Fruit fly (Drosophila melanogaster): ENCODE data around the gene mira.

The mira gene

DNA sequence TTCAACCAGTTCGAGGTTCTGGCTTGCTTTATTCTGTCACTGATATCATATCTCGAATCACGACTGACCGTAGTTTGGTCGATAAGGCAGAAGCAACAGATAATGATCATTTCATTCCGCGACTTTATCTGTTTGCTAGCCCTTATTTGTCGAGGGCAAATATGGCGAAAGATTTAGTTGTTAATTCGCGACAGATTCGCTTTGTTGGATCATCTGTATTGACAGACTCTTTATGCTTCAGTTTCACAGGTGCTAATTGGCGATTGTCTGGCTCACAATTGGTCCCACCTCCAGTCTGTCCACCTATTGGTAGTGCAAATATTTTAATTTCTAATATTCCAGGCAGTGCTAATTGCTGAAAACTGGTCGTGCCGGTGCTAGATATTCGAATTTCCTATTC, 10.6 kb downstream of the mira start (continued):
- TF ChIP-seq CG13123 (GFP tag; optimal IDR thresholded peaks at IDR 0.05) (no peak), CG1233 (GFP tag; optimal IDR thresholded peaks at IDR 0.05) (no peak), CG14667 (GFP tag; IDR thresholded peaks at IDR 0.05) (no peak), CG31388 (GFP tag; optimal IDR thresholded peaks at IDR 0.05) (no peak), mld (GFP tag; IDR thresholded peaks at IDR 0.05; ENCODE audit: partially characterized antibody) (no peak), pfk (GFP tag; optimal IDR thresholded peaks at IDR 0.05) (no peak), tap (tag; optimal IDR thresholded peaks at IDR 0.05) (no peak), esg (GFP tag; conservative IDR thresholded peaks at IDR 0.05) (no peak), hbn (GFP tag; IDR thresholded peaks at IDR 0.05; ENCODE audit: partially characterized antibody) (no peak), Sry-β (GFP tag; optimal IDR thresholded peaks at IDR 0.05) (no peak), CG34422 (GFP tag; IDR thresholded peaks at IDR 0.05) (no peak), Hr51 (GFP tag; optimal IDR thresholded peaks at IDR 0.05) (no peak), btn (GFP tag; optimal IDR thresholded peaks at IDR 0.05) (no peak), yki (optimal IDR thresholded peaks at IDR 0.05) (no peak), CG7556 (GFP tag; optimal IDR thresholded peaks at IDR 0.05) (no peak), ara (GFP tag; IDR thresholded peaks at IDR 0.05) (no peak), CG8281 (tag; optimal IDR thresholded peaks at IDR 0.05) (no peak), oc (tag; optimal IDR thresholded peaks at IDR 0.05) (no peak), Meics (GFP tag; optimal IDR thresholded peaks at IDR 0.05) (peak; percentile 49), sc (optimal IDR thresholded peaks at IDR 0.05) (no peak), sc (GFP tag; optimal IDR thresholded peaks at IDR 0.05) (no peak), CG3407 (GFP tag; optimal IDR thresholded peaks at IDR 0.05) (no peak), Poxn (GFP tag; IDR thresholded peaks at IDR 0.05) (no peak), CG12942 (GFP tag; optimal IDR thresholded peaks at IDR 0.05) (no peak), CG11504 (tag; optimal IDR thresholded peaks at IDR 0.05) (no peak), HLH3B (GFP tag; IDR thresholded peaks at IDR 0.05) (no peak), GATAe (GFP tag; conservative IDR thresholded peaks at IDR 0.05) (no peak), caup (GFP tag; optimal IDR thresholded peaks at IDR 0.05; ENCODE audit: severe bottlenecking) (peak; percentile 56), vnd (GFP tag; IDR thresholded peaks at IDR 0.05; ENCODE audit: partially characterized antibody) (no peak), schlank (tag; optimal IDR thresholded peaks at IDR 0.05) (peak; percentile 24), corto (GFP tag; optimal IDR thresholded peaks at IDR 0.05) (no peak), kah (GFP tag; optimal IDR thresholded peaks at IDR 0.05) (no peak), grau (tag; optimal IDR thresholded peaks at IDR 0.05) (no peak), fd3F (GFP tag; optimal IDR thresholded peaks at IDR 0.05) (no peak), Fer1 (GFP tag; optimal IDR thresholded peaks at IDR 0.05) (no peak), seq (GFP tag; IDR thresholded peaks at IDR 0.05) (0 out of 2 replicates have a peak, but pooled peaks have one; percentile 32), prd (optimal IDR thresholded peaks at IDR 0.05) (no peak), prd (GFP tag; IDR thresholded peaks at IDR 0.05) (no peak), ap (GFP tag; IDR thresholded peaks at IDR 0.05) (no peak), D19B (GFP tag; optimal IDR thresholded peaks at IDR 0.05) (no peak), Dip3 (GFP tag; optimal IDR thresholded peaks at IDR 0.05) (peak; percentile 1), row (GFP tag; IDR thresholded peaks at IDR 0.05) (no peak), Hmx (GFP tag; optimal IDR thresholded peaks at IDR 0.05) (no peak), D19A (tag; optimal IDR thresholded peaks at IDR 0.05) (no peak), Pdp1 (GFP tag; optimal IDR thresholded peaks at IDR 0.05) (no peak), CG32532 (GFP tag; IDR thresholded peaks at IDR 0.05) (no peak), CG12071 (GFP tag; optimal IDR thresholded peaks at IDR 0.05) (peak; percentile 51), exex (tag; optimal IDR thresholded peaks at IDR 0.05) (no peak), otp (GFP tag; IDR thresholded peaks at IDR 0.05) (peak; percentile 64; the same call in 1 of the 3 replicates), unpg (GFP tag; optimal IDR thresholded peaks at IDR 0.05) (no peak), CrebB (tag; optimal IDR thresholded peaks at IDR 0.05) (no peak), HmgZ (tag; optimal IDR thresholded peaks at IDR 0.05) (no peak)
